Worm (Caenorhabditis elegans) whole organism, L1 larva: ENCODE measurements around the gene gcy-37.

ENCODE experiments used
- C04F5.9 ChIP-seq: sonication (generic microtip); optimal IDR thresholded peaks from 2 replicates; lab custom pipeline; 2016; ENCODE audit warnings: missing genetic modification characterization, missing compliant biosample characterization
- C34B4.2 ChIP-seq: sonication (generic microtip); optimal IDR thresholded peaks from 2 replicates; lab custom pipeline; 2017; ENCODE audit warnings: mild to moderate bottlenecking, missing genetic modification characterization, missing compliant biosample characterization
- aly-2 ChIP-seq: fragments of 150-350 bp; optimal IDR thresholded peaks from 2 replicates; lab custom pipeline; 2014; ENCODE audit warnings: missing biosample characterization, missing genetic modification characterization
- ceh-90 ChIP-seq: sonication (generic microtip); optimal IDR thresholded peaks from 2 replicates; lab custom pipeline; 2016; ENCODE audit warnings: missing genetic modification characterization, missing compliant biosample characterization
- dsc-1 ChIP-seq: sonication (generic microtip); optimal IDR thresholded peaks from 2 replicates; lab custom pipeline; 2016; ENCODE audit warnings: mild to moderate bottlenecking, missing genetic modification characterization, missing compliant biosample characterization
- efl-1 ChIP-seq, 4 experiments: fragments of 150-350 bp; optimal IDR thresholded peaks in 3 of 4; peaks in 1 of 4; 1 replicate in 1 of 4; 2 replicates in 3 of 4; lab custom pipeline; 2014; ENCODE audit warnings: missing biosample characterization in 2 of 4, missing genetic modification characterization in 2 of 4, missing genetic modification reagents in 2 of 4
- elt-2 ChIP-seq: sonication (generic microtip); optimal IDR thresholded peaks from 2 replicates; lab custom pipeline; 2016; ENCODE audit warnings: missing genetic modification characterization, mild to moderate bottlenecking, inconsistent platforms, missing compliant biosample characterization, missing genetic modification reagents
- hlh-17 ChIP-seq: fragments of 200-800 bp; sonication (Bioruptor generic); optimal IDR thresholded peaks from 2 replicates; lab custom pipeline; 2018; ENCODE audit warnings: missing genetic modification characterization, mild to moderate bottlenecking, missing compliant biosample characterization, moderate library complexity, borderline replicate concordance
- hlh-4 ChIP-seq: sonication (generic microtip); optimal IDR thresholded peaks from 2 replicates; lab custom pipeline; 2016; ENCODE audit warnings: mild to moderate bottlenecking, missing genetic modification characterization, missing compliant biosample characterization
- isw-1 ChIP-seq: fragments of 200-800 bp; sonication (Bioruptor generic); IDR thresholded peaks from 2 replicates; pipeline ENCODE4 v1.3.6; 2022; ENCODE audit warnings: missing genetic modification characterization, missing compliant biosample characterization
- jun-1 ChIP-seq: fragments of 150-350 bp; optimal IDR thresholded peaks from 2 replicates; lab custom pipeline; 2014; ENCODE audit warnings: missing biosample characterization, missing genetic modification reagents, missing genetic modification characterization
- lin-14 ChIP-seq: fragments of 200-800 bp; sonication (Bioruptor generic); optimal IDR thresholded peaks from 2 replicates; lab custom pipeline; 2018; ENCODE audit warnings: mild to moderate bottlenecking, missing genetic modification characterization, moderate library complexity, missing compliant biosample characterization
- mep-1 ChIP-seq: fragments of 150-350 bp; optimal IDR thresholded peaks from 2 replicates; lab custom pipeline; 2014; ENCODE audit warnings: missing biosample characterization, missing genetic modification characterization
- nhr-11 ChIP-seq: fragments of 150-350 bp; optimal IDR thresholded peaks from 2 replicates; lab custom pipeline; 2014; ENCODE audit warnings: missing biosample characterization, missing genetic modification characterization
- nhr-237 ChIP-seq: fragments of 150-350 bp; optimal IDR thresholded peaks from 2 replicates; lab custom pipeline; 2014; ENCODE audit warnings: missing biosample characterization, missing genetic modification characterization
- nhr-77 ChIP-seq: fragments of 150-350 bp; optimal IDR thresholded peaks from 2 replicates; lab custom pipeline; 2014; ENCODE audit warnings: missing biosample characterization, missing genetic modification characterization
- nhr-84 ChIP-seq: sonication (generic microtip); optimal IDR thresholded peaks from 2 replicates; lab custom pipeline; 2017; ENCODE audit warnings: missing biosample characterization, missing genetic modification characterization
- unc-98 ChIP-seq: fragments of 200-800 bp; sonication (Bioruptor generic); IDR thresholded peaks from 2 replicates; pipeline ENCODE4 v1.3.6; 2022; ENCODE audit warnings: missing genetic modification characterization, missing compliant biosample characterization

Gene gcy-37

ce11 chrIV:2117268-2117667 lies 41.7 kb downstream of the gcy-37 start:
- TF ChIP-seq dsc-1 (tag; lab: Kevin White, UChicago) (peak; percentile 90), jun-1 (tag; lab: Kevin White, UChicago) (no peak)
- TF ChIP-seq, all 84 proteins: peak for 1

ce11 chrIV:2114337-2114736 lies 44.6 kb downstream of the gcy-37 start, which contains the start of gene xbx-4:
TSS of gene xbx-4 (plus strand) at chrIV:2114637.
- TF ChIP-seq ceh-90 (tag; lab: Kevin White, UChicago): no peak

ce11 chrIV:2113362-2114056 lies 45.5 kb downstream of the gcy-37 start, which contains the start of gene C23H5.8:
TSS of gene C23H5.8 (minus strand) at chrIV:2113412.
- TF ChIP-seq C04F5.9 (tag; lab: Kevin White, UChicago) (no peak), elt-2 (tag; lab: Kevin White, UChicago) (peak; percentile 15), unc-98 (GFP tag; lab: Robert Waterston, UW) (no peak), hlh-4 (tag; lab: Kevin White, UChicago) (no peak), hlh-17 (no peak), isw-1 (GFP tag; lab: Robert Waterston, UW) (no peak)

ce11 chrIV:2111300-2111874 lies 47.6 kb downstream of the gcy-37 start, which contains the start of gene che-6:
TSS of gene che-6 (minus strand) at chrIV:2111408.
- TF ChIP-seq efl-1 (optimal IDR thresholded peaks at IDR 0.05; lab: Kevin White, UChicago) (no peak), efl-1 (GFP tag; optimal IDR thresholded peaks at IDR 0.05 in 1 of 2; lab: Kevin White, UChicago) (peak in 1 of 2 experiments; percentile 89), aly-2 (no peak)

- no peak for TF ChIP-seq efl-1 (optimal IDR thresholded peaks at IDR 0.05; lab: Kevin White, UChicago)
- TF ChIP-seq efl-1 (GFP tag; optimal IDR thresholded peaks at IDR 0.05 in 1 of 2; lab: Kevin White, UChicago): peak in 1 of 2 experiments; percentile 23
- TF ChIP-seq nhr-77 (tag; lab: Kevin White, UChicago): no peak
- no peak for TF ChIP-seq elt-2 (tag; lab: Kevin White, UChicago)
- TF ChIP-seq nhr-11: no peak
- no peak for TF ChIP-seq lin-14 (GFP tag; lab: Kevin White, UChicago)
- TF ChIP-seq C34B4.2 (tag; lab: Kevin White, UChicago): no peak
- no peak for TF ChIP-seq nhr-84
These were observed 52.3 kb downstream of the gcy-37 start for ce11 chrIV:2106708-2107107.

ce11 chrIV:2102793-2103192 lies 56.2 kb downstream of the gcy-37 start, which contains the start of gene C23H5.15:
TSS of gene C23H5.15 (minus strand) at chrIV:2102893.
- TF ChIP-seq mep-1 (tag; lab: Kevin White, UChicago) (no peak), efl-1 (optimal IDR thresholded peaks at IDR 0.05; lab: Kevin White, UChicago) (no peak), efl-1 (GFP tag; optimal IDR thresholded peaks at IDR 0.05 in 1 of 2; lab: Kevin White, UChicago) (peak in 1 of 2 experiments; percentile 46), hlh-17 (no peak), nhr-237 (tag; lab: Kevin White, UChicago) (no peak)
